Worm (Caenorhabditis elegans): ENCODE data around the gene T22B7.4.

T22B7.4 gene

DNA sequence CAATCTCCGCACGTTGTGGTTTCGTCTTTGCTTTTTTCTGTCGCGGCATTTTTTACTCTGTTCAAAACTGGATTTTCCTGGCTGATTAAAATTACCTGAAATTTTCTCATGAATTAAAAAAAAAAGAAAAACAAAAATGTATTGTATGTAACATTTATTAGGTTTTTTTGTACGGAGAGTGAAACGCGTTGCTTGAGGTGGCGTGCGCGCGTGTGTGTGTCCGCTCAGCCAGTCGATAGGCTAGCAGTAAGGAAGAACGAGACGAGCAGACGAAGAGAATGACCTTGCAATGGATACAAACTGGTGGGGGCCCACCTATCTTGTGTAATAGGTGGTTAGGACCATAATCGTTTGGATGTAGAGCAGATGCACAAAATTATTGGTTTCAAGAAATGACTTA lies at the start of gene T22B7.4:
Gene T22B7.4, minus strand, starts transcription at position 101 of the 400 bp plus-strand sequence.
- TF ChIP-seq lir-3 (tag; optimal IDR thresholded peaks at IDR 0.05): no peak
- TF ChIP-seq hmg-1.1 (GFP tag; IDR thresholded peaks at IDR 0.05): 0 out of 2 replicates have a peak, but pooled peaks have one; percentile 19

DNA sequence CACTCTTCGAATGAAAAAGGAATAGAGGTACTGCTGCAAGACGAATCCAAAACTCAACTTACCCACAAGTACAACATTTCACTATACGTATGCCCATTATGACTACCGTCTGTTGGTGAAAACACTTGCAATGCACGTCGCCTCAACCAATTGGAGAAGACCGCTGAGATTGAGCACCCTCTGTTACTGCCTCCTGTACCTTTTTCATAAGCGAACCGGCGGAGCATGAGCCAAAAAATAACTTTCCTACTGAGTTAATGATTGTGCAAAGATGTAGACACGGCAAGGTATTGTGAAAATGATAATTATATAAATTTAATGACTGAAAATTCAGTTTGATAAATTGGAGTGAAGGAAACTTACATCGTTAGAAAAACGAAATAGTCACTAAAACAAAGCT lies 47.9 kb upstream of the T22B7.4 start:
- TF ChIP-seq lin-13 (GFP tag; optimal IDR thresholded peaks at IDR 0.05) (no peak), nhr-41 (GFP tag; IDR thresholded peaks at IDR 0.05) (no peak), ceh-62 (tag; optimal IDR thresholded peaks at IDR 0.05) (no peak), F26F4.8 (GFP tag; conservative IDR thresholded peaks at IDR 0.05) (no peak), set-16 (GFP tag; IDR thresholded peaks at IDR 0.05) (no peak)

DNA sequence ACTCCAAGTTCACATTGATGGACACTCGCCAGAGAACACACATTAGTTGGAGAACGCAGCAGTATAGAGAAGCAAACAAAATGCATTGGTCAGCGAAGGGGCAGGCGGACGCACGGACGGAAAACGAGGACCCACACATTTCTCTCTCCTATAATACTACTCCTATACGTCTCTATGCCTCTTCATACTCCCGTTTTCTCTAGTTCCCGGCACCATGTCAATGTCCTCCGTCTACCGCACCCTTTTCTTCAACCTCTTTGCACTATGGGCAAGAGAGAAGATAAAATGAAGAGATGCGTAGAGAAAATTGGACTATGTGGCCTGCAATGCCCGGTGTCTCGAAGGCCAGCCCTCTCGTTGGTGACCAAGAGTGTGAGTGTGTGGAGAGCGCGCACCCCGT lies 44.9 kb upstream of the T22B7.4 start, which contains the start of gene set-20:
Gene set-20, minus strand, starts transcription at position 94 of the 400 bp plus-strand sequence.
- peak; percentile 67 for TF ChIP-seq mxl-3 (GFP tag; optimal IDR thresholded peaks at IDR 0.05)
- TF ChIP-seq aha-1 (tag): peak; percentile 67
- TF ChIP-seq nhr-237 (tag; optimal IDR thresholded peaks at IDR 0.05): no peak
- no peak for TF ChIP-seq ZK546.5 (tag; optimal IDR thresholded peaks at IDR 0.05)
- TF ChIP-seq mdl-1 (tag; optimal IDR thresholded peaks at IDR 0.05): peak; percentile 50 to 73
- TF ChIP-seq F37D6.2 (tag; optimal IDR thresholded peaks at IDR 0.05): peak; percentile 33
- no peak for TF ChIP-seq zip-11 (GFP tag; IDR thresholded peaks at IDR 0.05)
- no peak for TF ChIP-seq unc-130 (GFP tag; optimal IDR thresholded peaks at IDR 0.05)
- TF ChIP-seq Y48G9A.11 (GFP tag; IDR thresholded peaks at IDR 0.05): no peak
- TF ChIP-seq dpl-1 (GFP tag; optimal IDR thresholded peaks at IDR 0.05): no peak
- TF ChIP-seq fkh-10 (GFP tag; optimal IDR thresholded peaks at IDR 0.05): peak; percentile 19
- peak; percentile 67 for TF ChIP-seq mes-2 (tag; optimal IDR thresholded peaks at IDR 0.05; ENCODE audit: poor library complexity, severe bottlenecking)
- TF ChIP-seq nhr-25 (tag; optimal IDR thresholded peaks at IDR 0.05; ENCODE audit: borderline replicate concordance, insufficient read depth): no peak
- TF ChIP-seq nhr-6 (tag; optimal IDR thresholded peaks at IDR 0.05): peak; percentile 41
- TF ChIP-seq saeg-2 (GFP tag; IDR thresholded peaks at IDR 0.05): no peak
- TF ChIP-seq nhr-28 (tag; optimal IDR thresholded peaks at IDR 0.05): peak; percentile 65
- TF ChIP-seq ceh-32 (tag; optimal IDR thresholded peaks at IDR 0.05; ENCODE audit: poor library complexity): no peak
- no peak for TF ChIP-seq F49E8.2 (tag; optimal IDR thresholded peaks at IDR 0.05; ENCODE audit: borderline replicate concordance)
- no peak for TF ChIP-seq pha-4 (GFP tag; IDR thresholded peaks at IDR 0.05)
- TF ChIP-seq pha-4 (tag; optimal IDR thresholded peaks at IDR 0.05): peak; percentile 52
- peak; percentile 80 for TF ChIP-seq rbr-2 (tag; optimal IDR thresholded peaks at IDR 0.05)
- TF ChIP-seq egl-43 (GFP tag; IDR thresholded peaks at IDR 0.05): no peak
- peak; percentile 64 for TF ChIP-seq F10B5.3 (tag; optimal IDR thresholded peaks at IDR 0.05)
- TF ChIP-seq vab-7 (GFP tag; IDR thresholded peaks at IDR 0.05): 0 out of 2 replicates have a peak, but pooled peaks have one; percentile 60
- TF ChIP-seq jun-1 (tag; optimal IDR thresholded peaks at IDR 0.05): no peak
- TF ChIP-seq nhr-111 (GFP tag; optimal IDR thresholded peaks at IDR 0.05): no peak
- no peak for TF ChIP-seq nhr-76 (tag; optimal IDR thresholded peaks at IDR 0.05)
- no peak for TF ChIP-seq lin-13 (GFP tag; optimal IDR thresholded peaks at IDR 0.05)
- peak in 1 of 2 experiments; percentile 52 for TF ChIP-seq lsy-2 (tag; optimal IDR thresholded peaks at IDR 0.05)
- no peak for TF ChIP-seq ceh-62 (tag; optimal IDR thresholded peaks at IDR 0.05)
- peak; percentile 76 for TF ChIP-seq hlh-11 (tag; optimal IDR thresholded peaks at IDR 0.05)
- peak; percentile 45 for TF ChIP-seq dve-1 (tag; optimal IDR thresholded peaks at IDR 0.05; ENCODE audit: insufficient read depth)
- TF ChIP-seq T20F7.1 (GFP tag; optimal IDR thresholded peaks at IDR 0.05): no peak
- TF ChIP-seq Y5F2A.4 (GFP tag; optimal IDR thresholded peaks at IDR 0.05): no peak
- peak in 1 of 2 experiments; percentile 99 for TF ChIP-seq unc-62 (GFP tag; optimal IDR thresholded peaks at IDR 0.05 in 1 of 2)
- no peak for TF ChIP-seq unc-62 (tag; optimal IDR thresholded peaks at IDR 0.05)
- TF ChIP-seq T26A8.4 (GFP tag; IDR thresholded peaks at IDR 0.05): no peak
- TF ChIP-seq dmd-8 (GFP tag; IDR thresholded peaks at IDR 0.05): 0 out of 2 replicates have a peak, but pooled peaks have one; percentile 7
- no peak for TF ChIP-seq gei-8 (GFP tag; optimal IDR thresholded peaks at IDR 0.05)
- TF ChIP-seq snpc-1.2 (GFP tag; IDR thresholded peaks at IDR 0.05): no peak
- TF ChIP-seq attf-4 (tag; optimal IDR thresholded peaks at IDR 0.05): peak; percentile 27
- TF ChIP-seq F26F4.8 (GFP tag; conservative IDR thresholded peaks at IDR 0.05): no peak
- TF ChIP-seq zip-2 (tag; optimal IDR thresholded peaks at IDR 0.05): peak; percentile 0
- no peak for TF ChIP-seq lin-39 (tag; optimal IDR thresholded peaks at IDR 0.05)

All from whole organism, L4 larva.